Worm (Caenorhabditis elegans) whole organism, mixed stage, embryonic: Measurements from ENCODE around the gene W02B12.13.

Experiments
- M03D4.4 ChIP-seq: sonication (generic microtip); optimal IDR thresholded peaks from 2 replicates; lab custom pipeline; 2017; ENCODE audit warnings: mild to moderate bottlenecking, missing genetic modification characterization, missing compliant biosample characterization
- bed-3 ChIP-seq: fragments of 200-800 bp; sonication (Bioruptor generic); optimal IDR thresholded peaks from 3 replicates; lab custom pipeline; 2018; ENCODE audit warnings: mild to moderate bottlenecking, missing genetic modification characterization, moderate library complexity, missing compliant biosample characterization
- blmp-1 ChIP-seq: fragments of 150-350 bp; optimal IDR thresholded peaks from 2 replicates; lab custom pipeline; 2014; ENCODE audit warnings: missing biosample characterization, missing genetic modification characterization
- ceh-39 ChIP-seq: fragments of 150-350 bp; optimal IDR thresholded peaks from 2 replicates; lab custom pipeline; 2014; ENCODE audit warnings: missing biosample characterization, missing genetic modification characterization
- ceh-43 ChIP-seq: fragments of 200-800 bp; sonication (Bioruptor generic); optimal IDR thresholded peaks from 2 replicates; lab custom pipeline; 2018; ENCODE audit warnings: mild to moderate bottlenecking, missing genetic modification characterization, moderate library complexity, missing compliant biosample characterization
- ceh-83 ChIP-seq: fragments of 200-800 bp; sonication (Bioruptor generic); optimal IDR thresholded peaks from 2 replicates; lab custom pipeline; 2018; ENCODE audit warnings: mild to moderate bottlenecking, missing genetic modification characterization, missing compliant biosample characterization
- ces-1 ChIP-seq: fragments of 150-350 bp; optimal IDR thresholded peaks from 2 replicates; lab custom pipeline; 2014; ENCODE audit warnings: missing biosample characterization, missing genetic modification reagents, missing genetic modification characterization
- cnd-1 ChIP-seq: fragments of 200-800 bp; sonication (Bioruptor generic); optimal IDR thresholded peaks from 2 replicates; lab custom pipeline; 2018; ENCODE audit warnings: mild to moderate bottlenecking, missing genetic modification characterization, missing compliant biosample characterization
- drap-1 ChIP-seq: fragments of 200-800 bp; sonication (Bioruptor generic); optimal IDR thresholded peaks from 3 replicates; lab custom pipeline; 2018; ENCODE audit warnings: mild to moderate bottlenecking, missing genetic modification characterization, missing compliant biosample characterization
- elt-1 ChIP-seq: sonication (generic microtip); optimal IDR thresholded peaks from 2 replicates; lab custom pipeline; 2017; ENCODE audit warnings: missing genetic modification characterization, mild to moderate bottlenecking, missing compliant biosample characterization, antibody characterized with exemption, moderate library complexity, borderline replicate concordance; ENCODE audit not compliant: insufficient read depth
- elt-3 ChIP-seq: fragments of 150-350 bp; optimal IDR thresholded peaks from 2 replicates; lab custom pipeline; 2014; ENCODE audit warnings: missing biosample characterization, missing genetic modification characterization
- flh-1 ChIP-seq: fragments of 200-800 bp; sonication (Bioruptor generic); optimal IDR thresholded peaks from 2 replicates; lab custom pipeline; 2018; ENCODE audit warnings: mild to moderate bottlenecking, missing genetic modification characterization, moderate library complexity, missing compliant biosample characterization
- ham-2 ChIP-seq: fragments of 200-800 bp; sonication (Bioruptor generic); optimal IDR thresholded peaks from 2 replicates; lab custom pipeline; 2018; ENCODE audit warnings: mild to moderate bottlenecking, missing genetic modification characterization, missing compliant biosample characterization
- hlh-1 ChIP-seq: fragments of 150-350 bp; optimal IDR thresholded peaks from 2 replicates; lab custom pipeline; 2014; ENCODE audit warnings: missing biosample characterization, missing genetic modification reagents, missing genetic modification characterization
- lin-13 ChIP-seq: fragments of 150-350 bp; optimal IDR thresholded peaks from 2 replicates; lab custom pipeline; 2014; ENCODE audit warnings: missing biosample characterization, missing genetic modification characterization
- lin-32 ChIP-seq: fragments of 200-800 bp; sonication (Bioruptor generic); optimal IDR thresholded peaks from 2 replicates; lab custom pipeline; 2018; ENCODE audit warnings: mild to moderate bottlenecking, missing genetic modification characterization, missing compliant biosample characterization
- lsy-2 ChIP-seq: fragments of 150-350 bp; optimal IDR thresholded peaks from 2 replicates; lab custom pipeline; 2014; ENCODE audit warnings: missing biosample characterization, missing genetic modification characterization
- mab-5 ChIP-seq: fragments of 150-350 bp; optimal IDR thresholded peaks from 2 replicates; lab custom pipeline; 2014; ENCODE audit warnings: missing biosample characterization, missing genetic modification characterization
- mep-1 ChIP-seq: fragments of 150-350 bp; optimal IDR thresholded peaks from 2 replicates; lab custom pipeline; 2017; ENCODE audit warnings: missing biosample characterization, missing genetic modification reagents, missing genetic modification characterization, inconsistent platforms
- mls-2 ChIP-seq: sonication (generic microtip); optimal IDR thresholded peaks from 2 replicates; lab custom pipeline; 2016; ENCODE audit warnings: mild to moderate bottlenecking, missing genetic modification characterization, moderate library complexity, missing compliant biosample characterization
- nhr-12 ChIP-seq: fragments of 150-350 bp; optimal IDR thresholded peaks from 2 replicates; lab custom pipeline; 2014; ENCODE audit warnings: missing biosample characterization, missing genetic modification characterization
- nhr-2 ChIP-seq: fragments of 150-350 bp; optimal IDR thresholded peaks from 2 replicates; lab custom pipeline; 2014; ENCODE audit warnings: missing biosample characterization, missing genetic modification characterization
- nhr-237 ChIP-seq: fragments of 150-350 bp; optimal IDR thresholded peaks from 2 replicates; lab custom pipeline; 2014; ENCODE audit warnings: missing biosample characterization, missing genetic modification characterization
- nhr-28 ChIP-seq: fragments of 150-350 bp; optimal IDR thresholded peaks from 2 replicates; lab custom pipeline; 2014; ENCODE audit warnings: missing biosample characterization, missing genetic modification characterization
- nhr-76 ChIP-seq: sonication (generic microtip); optimal IDR thresholded peaks from 2 replicates; lab custom pipeline; 2017; ENCODE audit warnings: missing biosample characterization, missing genetic modification characterization
- pha-4 ChIP-seq: fragments of 150-350 bp; optimal IDR thresholded peaks from 2 replicates; lab custom pipeline; 2018; ENCODE audit warnings: missing biosample characterization, missing genetic modification reagents, missing genetic modification characterization
- sem-2 ChIP-seq: fragments of 200-800 bp; sonication (Bioruptor generic); optimal IDR thresholded peaks from 2 replicates; lab custom pipeline; 2018; ENCODE audit warnings: mild to moderate bottlenecking, missing genetic modification characterization, missing compliant biosample characterization
- snpc-4 ChIP-seq: fragments of 150-350 bp; optimal IDR thresholded peaks from 2 replicates; lab custom pipeline; 2014; ENCODE audit warnings: missing biosample characterization, missing genetic modification characterization
- sptf-1 ChIP-seq: sonication (generic microtip); optimal IDR thresholded peaks from 2 replicates; lab custom pipeline; 2017; ENCODE audit warnings: mild to moderate bottlenecking, missing genetic modification characterization, moderate library complexity, missing compliant biosample characterization
- tbx-8 ChIP-seq: fragments of 200-800 bp; sonication (Bioruptor generic); optimal IDR thresholded peaks from 2 replicates; lab custom pipeline; 2018; ENCODE audit warnings: mild to moderate bottlenecking, missing genetic modification characterization, moderate library complexity, missing compliant biosample characterization
- unc-120 ChIP-seq: sonication (generic microtip); optimal IDR thresholded peaks from 2 replicates; lab custom pipeline; 2017; ENCODE audit warnings: missing genetic modification characterization, missing compliant biosample characterization; ENCODE audit not compliant: poor library complexity, severe bottlenecking
- unc-39 ChIP-seq: fragments of 150-350 bp; optimal IDR thresholded peaks from 2 replicates; lab custom pipeline; 2014; ENCODE audit warnings: missing biosample characterization, missing genetic modification characterization
- unc-62 ChIP-seq: fragments of 150-350 bp; optimal IDR thresholded peaks from 2 replicates; lab custom pipeline; 2014; ENCODE audit warnings: missing biosample characterization, missing genetic modification reagents, missing genetic modification characterization
- zip-8 ChIP-seq: fragments of 150-350 bp; optimal IDR thresholded peaks from 2 replicates; lab custom pipeline; 2014; ENCODE audit warnings: missing biosample characterization, missing genetic modification characterization
- ztf-11 ChIP-seq: fragments of 150-350 bp; optimal IDR thresholded peaks from 2 replicates; lab custom pipeline; 2014; ENCODE audit warnings: missing biosample characterization, missing genetic modification characterization

W02B12.13 gene

ce11 chrII:11453025-11453424 lies 8.0 kb downstream of the W02B12.13 start, which contains the start of gene rsp-1:
TSS of gene rsp-1 (plus strand) at chrII:11453362.
- TF ChIP-seq unc-120 (tag; lab: Kevin White, UChicago) (peak; percentile 31), elt-3 (tag; lab: Kevin White, UChicago) (peak; percentile 40), ham-2 (GFP tag; lab: Kevin White, UChicago) (no peak), mep-1 (peak; percentile 86), sem-2 (GFP tag; lab: Kevin White, UChicago) (no peak), nhr-237 (tag; lab: Kevin White, UChicago) (peak; percentile 72), hlh-1 (tag; lab: Kevin White, UChicago) (peak; percentile 44), lin-13 (tag; lab: Kevin White, UChicago) (peak; percentile 93), unc-62 (peak; percentile 43), cnd-1 (tag; lab: Kevin White, UChicago) (peak; percentile 66), ceh-39 (peak; percentile 79), ceh-83 (GFP tag; lab: Kevin White, UChicago) (no peak), M03D4.4 (tag; lab: Kevin White, UChicago) (peak; percentile 37), nhr-28 (tag; lab: Kevin White, UChicago) (no peak), blmp-1 (tag; lab: Kevin White, UChicago) (no peak), lin-32 (GFP tag; lab: Kevin White, UChicago) (peak; percentile 20), bed-3 (GFP tag; lab: Kevin White, UChicago) (no peak), mab-5 (tag; lab: Kevin White, UChicago) (no peak), drap-1 (GFP tag; lab: Kevin White, UChicago) (peak; percentile 39), nhr-12 (tag; lab: Kevin White, UChicago) (no peak), pha-4 (tag; lab: Kevin White, UChicago) (peak; percentile 96), lsy-2 (tag; lab: Kevin White, UChicago) (peak; percentile 80), ces-1 (GFP tag; lab: Kevin White, UChicago) (peak; percentile 67), nhr-76 (tag; lab: Kevin White, UChicago) (no peak), ztf-11 (peak; percentile 75), nhr-2 (tag; lab: Kevin White, UChicago) (no peak), elt-1 (tag; lab: Kevin White, UChicago) (no peak), mls-2 (tag; lab: Kevin White, UChicago) (peak; percentile 81), sptf-1 (peak; percentile 90), unc-39 (no peak), zip-8 (tag; lab: Kevin White, UChicago) (no peak), ceh-43 (GFP tag; lab: Kevin White, UChicago) (peak; percentile 53), flh-1 (GFP tag; lab: Kevin White, UChicago) (no peak), tbx-8 (GFP tag; lab: Kevin White, UChicago) (peak; percentile 15), snpc-4 (tag; lab: Kevin White, UChicago) (no peak)

ce11 chrII:11453639-11454038 lies 8.6 kb downstream of the W02B12.13 start:
- TF ChIP-seq hlh-1 (tag; lab: Kevin White, UChicago) (peak; percentile 24), pha-4 (tag; lab: Kevin White, UChicago) (no peak), nhr-28 (tag; lab: Kevin White, UChicago) (no peak), mls-2 (tag; lab: Kevin White, UChicago) (no peak), elt-3 (tag; lab: Kevin White, UChicago) (no peak), mab-5 (tag; lab: Kevin White, UChicago) (no peak), lin-13 (tag; lab: Kevin White, UChicago) (no peak), ceh-39 (peak; percentile 9), nhr-237 (tag; lab: Kevin White, UChicago) (no peak), lsy-2 (tag; lab: Kevin White, UChicago) (no peak), unc-120 (tag; lab: Kevin White, UChicago) (no peak), ham-2 (GFP tag; lab: Kevin White, UChicago) (no peak), tbx-8 (GFP tag; lab: Kevin White, UChicago) (no peak), ceh-43 (GFP tag; lab: Kevin White, UChicago) (no peak), cnd-1 (tag; lab: Kevin White, UChicago) (no peak), unc-39 (no peak), drap-1 (GFP tag; lab: Kevin White, UChicago) (no peak)

- TF ChIP-seq mls-2 (tag; lab: Kevin White, UChicago) (no peak), ztf-11 (no peak), elt-1 (tag; lab: Kevin White, UChicago) (no peak), nhr-2 (tag; lab: Kevin White, UChicago) (no peak), unc-39 (no peak), ceh-39 (no peak), elt-3 (tag; lab: Kevin White, UChicago) (no peak), flh-1 (GFP tag; lab: Kevin White, UChicago) (no peak), blmp-1 (tag; lab: Kevin White, UChicago) (no peak), ceh-43 (GFP tag; lab: Kevin White, UChicago) (no peak), lin-32 (GFP tag; lab: Kevin White, UChicago) (no peak)
- TF ChIP-seq, all 35 proteins: peak for 0
These were observed 10.1 kb downstream of the W02B12.13 start for ce11 chrII:11455140-11455539.
